Worm (Caenorhabditis elegans) whole organism, midembryonic: ENCODE results near the gene srh-169.

Experiments used
- T22C8.4 ChIP-seq: fragments of 200-800 bp; sonication (Bioruptor generic); IDR thresholded peaks from 2 replicates; pipeline ENCODE4 v1.3.6; 2022; ENCODE audit warnings: missing genetic modification characterization, missing compliant biosample characterization
- flt-1 ChIP-seq: fragments of 200-800 bp; sonication (Bioruptor generic); IDR thresholded peaks from 2 replicates; pipeline ENCODE4 v1.3.6; 2022; ENCODE audit warnings: missing genetic modification characterization, missing compliant biosample characterization
- klf-2 ChIP-seq: fragments of 200-800 bp; sonication (Bioruptor generic); conservative IDR thresholded peaks from 2 replicates; pipeline ENCODE4 v1.3.6; 2022; ENCODE audit warnings: missing genetic modification reagents, missing genetic modification characterization, missing compliant biosample characterization
- med-1 ChIP-seq: sonication (generic microtip); optimal IDR thresholded peaks from 2 replicates; lab custom pipeline; 2017; ENCODE audit warnings: missing genetic modification characterization, mild to moderate bottlenecking, missing compliant biosample characterization, antibody characterized with exemption, missing genetic modification reagents; ENCODE audit not compliant: insufficient read depth
- tab-1 ChIP-seq: fragments of 200-800 bp; sonication (Bioruptor generic); IDR thresholded peaks from 2 replicates; pipeline ENCODE4 v1.3.6; 2022; ENCODE audit warnings: missing genetic modification characterization, missing compliant biosample characterization
- ztf-29 ChIP-seq: fragments of 200-800 bp; sonication (Bioruptor generic); IDR thresholded peaks from 2 replicates; pipeline ENCODE4 v1.3.6; 2022; ENCODE audit warnings: missing genetic modification reagents, missing genetic modification characterization, missing compliant biosample characterization

- TF ChIP-seq klf-2 (GFP tag; lab: Robert Waterston, UW) = no peak
- no peak for TF ChIP-seq T22C8.4 (GFP tag; lab: Robert Waterston, UW)
- no peak for TF ChIP-seq flt-1 (GFP tag; lab: Robert Waterston, UW)
- TF ChIP-seq tab-1 = no peak
- TF ChIP-seq ztf-29 = no peak
- TF ChIP-seq med-1 (GFP tag; lab: Kevin White, UChicago) = no peak
Observed at ce11 chrV:4019188-4019587, 28.5 kb upstream of the srh-169 start, which contains the start of gene K09D9.3.
